Fruit fly (Drosophila melanogaster): ENCODE measurements around the gene ko.

dm6 chr3L:21176935-21177581 is 46.1 kb upstream of the ko start:
- TF ChIP-seq insv (optimal IDR thresholded peaks at IDR 0.05), result no peak
- no peak for TF ChIP-seq Sin3A (optimal IDR thresholded peaks at IDR 0.05)
- no peak for TF ChIP-seq h (optimal IDR thresholded peaks at IDR 0.05)
- no peak for TF ChIP-seq Myc (optimal IDR thresholded peaks at IDR 0.05)
- no peak for TF ChIP-seq ttk (optimal IDR thresholded peaks at IDR 0.05)
- no peak for TF ChIP-seq psq (optimal IDR thresholded peaks at IDR 0.05)
